Fruit fly (Drosophila melanogaster): ENCODE measurements around the gene Cyp12c1.

Gene Cyp12c1

dm6 chr3L:18667115-18667514 is 19.0 kb downstream of the Cyp12c1 start, which contains the start of gene CG42495 (continued):
- TF ChIP-seq phol (tag; optimal IDR thresholded peaks at IDR 0.05) (no peak), zfh2 (GFP tag; optimal IDR thresholded peaks at IDR 0.05) (no peak), nerfin-1 (tag; optimal IDR thresholded peaks at IDR 0.05) (peak; percentile 30), CG10209 (GFP tag; optimal IDR thresholded peaks at IDR 0.05) (no peak), dimm (GFP tag; IDR thresholded peaks at IDR 0.05) (no peak), peb (GFP tag; IDR thresholded peaks at IDR 0.05) (no peak), CG3407 (GFP tag; optimal IDR thresholded peaks at IDR 0.05) (no peak), lab (GFP tag; optimal IDR thresholded peaks at IDR 0.05) (no peak), bbx (GFP tag; IDR thresholded peaks at IDR 0.05; ENCODE audit: partially characterized antibody) (peak; percentile 22; the same call in 1 of the 2 replicates), NfI (GFP tag; optimal IDR thresholded peaks at IDR 0.05) (no peak), chinmo (GFP tag; IDR thresholded peaks at IDR 0.05; ENCODE audit: partially characterized antibody) (no peak), Hr39 (optimal IDR thresholded peaks at IDR 0.05) (no peak), salm (tag; optimal IDR thresholded peaks at IDR 0.05) (no peak), CG11696 (GFP tag; IDR thresholded peaks at IDR 0.05) (no peak), CG12155 (GFP tag; optimal IDR thresholded peaks at IDR 0.05) (no peak), CG1602 (GFP tag; optimal IDR thresholded peaks at IDR 0.05) (no peak), hkb (optimal IDR thresholded peaks at IDR 0.05) (no peak), hkb (GFP tag; IDR thresholded peaks at IDR 0.05) (no peak), tup (GFP tag; optimal IDR thresholded peaks at IDR 0.05) (no peak), hbn (GFP tag; IDR thresholded peaks at IDR 0.05; ENCODE audit: partially characterized antibody) (no peak), cg (GFP tag; optimal IDR thresholded peaks at IDR 0.05) (no peak), CHES-1-like (GFP tag; optimal IDR thresholded peaks at IDR 0.05) (peak; percentile 9), Rfx (GFP tag; IDR thresholded peaks at IDR 0.05) (0 out of 2 replicates have a peak, but pooled peaks have one; percentile 44), CG9215 (GFP tag; IDR thresholded peaks at IDR 0.05) (no peak), Dfd (GFP tag; optimal IDR thresholded peaks at IDR 0.05) (no peak), CG3163 (GFP tag; optimal IDR thresholded peaks at IDR 0.05) (no peak), D19B (GFP tag; optimal IDR thresholded peaks at IDR 0.05) (no peak), ro (GFP tag; IDR thresholded peaks at IDR 0.05) (no peak), CG10979 (tag; optimal IDR thresholded peaks at IDR 0.05) (no peak), BtbVII (GFP tag; optimal IDR thresholded peaks at IDR 0.05) (no peak), CG7556 (GFP tag; optimal IDR thresholded peaks at IDR 0.05) (no peak), MBD-R2 (GFP tag; IDR thresholded peaks at IDR 0.05) (peak; percentile 94), pfk (GFP tag; optimal IDR thresholded peaks at IDR 0.05) (no peak), cad (GFP tag; optimal IDR thresholded peaks at IDR 0.05) (no peak), CG11723 (GFP tag; optimal IDR thresholded peaks at IDR 0.05) (no peak), CG12942 (GFP tag; optimal IDR thresholded peaks at IDR 0.05) (no peak), sr (GFP tag; IDR thresholded peaks at IDR 0.05) (no peak), Nf-YC (tag; optimal IDR thresholded peaks at IDR 0.05) (no peak), CG9817 (tag; optimal IDR thresholded peaks at IDR 0.05) (no peak), Hr3 (GFP tag; optimal IDR thresholded peaks at IDR 0.05) (no peak), CG9932 (GFP tag; IDR thresholded peaks at IDR 0.05) (no peak), E2f2 (GFP tag; IDR thresholded peaks at IDR 0.05) (peak; percentile 100), ewg (GFP tag; optimal IDR thresholded peaks at IDR 0.05) (no peak), MESR4 (GFP tag; optimal IDR thresholded peaks at IDR 0.05) (peak; percentile 11), CG2678 (tag; optimal IDR thresholded peaks at IDR 0.05) (no peak), CG10321 (GFP tag; IDR thresholded peaks at IDR 0.05) (no peak), H15 (GFP tag; IDR thresholded peaks at IDR 0.05) (no peak), trem (tag; optimal IDR thresholded peaks at IDR 0.05) (peak; percentile 99), CG4707 (GFP tag; optimal IDR thresholded peaks at IDR 0.05) (no peak), Hmx (GFP tag; optimal IDR thresholded peaks at IDR 0.05) (no peak), run (tag; optimal IDR thresholded peaks at IDR 0.05) (no peak), stwl (tag; optimal IDR thresholded peaks at IDR 0.05) (peak; percentile 74)

Measured in whole organism, embryonic.